Fruit fly (Drosophila melanogaster): Measurements from ENCODE around the gene CG31200.
A peak's percentile ranks its signal among the peaks of the same experiment; 100 is the strongest.

Gene CG31200

dm6 chr3R:20782655-20783105 lies 37.5 kb upstream of the CG31200 start (continued):
- TF ChIP-seq Hr39 (GFP tag; optimal IDR thresholded peaks at IDR 0.05), result no peak
- TF ChIP-seq CG6276 (GFP tag; optimal IDR thresholded peaks at IDR 0.05), result no peak
- TF ChIP-seq acj6 (GFP tag; optimal IDR thresholded peaks at IDR 0.05), result no peak
- no peak for TF ChIP-seq CG10669 (GFP tag; optimal IDR thresholded peaks at IDR 0.05)
- no peak for TF ChIP-seq Smox (GFP tag; optimal IDR thresholded peaks at IDR 0.05)
- no peak for TF ChIP-seq CG31627 (GFP tag; optimal IDR thresholded peaks at IDR 0.05)
- no peak for TF ChIP-seq CG11762 (GFP tag; optimal IDR thresholded peaks at IDR 0.05; ENCODE audit: insufficient read depth)
- TF ChIP-seq Eip75B (GFP tag; optimal IDR thresholded peaks at IDR 0.05), result peak; percentile 37
- peak; percentile 44 for TF ChIP-seq Eip78C (GFP tag)
- TF ChIP-seq Sox15 (GFP tag; optimal IDR thresholded peaks at IDR 0.05), result no peak
- peak; percentile 86 for TF ChIP-seq svp (GFP tag)
- TF ChIP-seq OdsH (GFP tag; optimal IDR thresholded peaks at IDR 0.05), result no peak
- TF ChIP-seq fd85E (GFP tag; optimal IDR thresholded peaks at IDR 0.05), result peak; percentile 93
- TF ChIP-seq Ets21C (GFP tag; optimal IDR thresholded peaks at IDR 0.05), result no peak

dm6 chr3R:20782104-20782654 lies 37.0 kb upstream of the CG31200 start:
- TF ChIP-seq Hr38 (GFP tag; optimal IDR thresholded peaks at IDR 0.05) (no peak), Sox15 (GFP tag; optimal IDR thresholded peaks at IDR 0.05) (peak; percentile 75), CG16779 (tag; optimal IDR thresholded peaks at IDR 0.05) (peak; percentile 76), lz (GFP tag; optimal IDR thresholded peaks at IDR 0.05) (peak; percentile 82), CG1621 (tag; optimal IDR thresholded peaks at IDR 0.05) (peak; percentile 78), CG7368 (GFP tag; optimal IDR thresholded peaks at IDR 0.05) (peak; percentile 73), CG10631 (GFP tag; optimal IDR thresholded peaks at IDR 0.05) (peak; percentile 96), dac (GFP tag; optimal IDR thresholded peaks at IDR 0.05) (peak; percentile 67), Eip78C (GFP tag) (peak; percentile 94), Smox (GFP tag; optimal IDR thresholded peaks at IDR 0.05) (peak; percentile 68), spab (GFP tag; optimal IDR thresholded peaks at IDR 0.05) (peak; percentile 91), OdsH (GFP tag; optimal IDR thresholded peaks at IDR 0.05) (peak; percentile 92), CG15336 (GFP tag; IDR thresholded peaks at IDR 0.05) (peak; percentile 81), CG11294 (GFP tag; IDR thresholded peaks at IDR 0.05) (peak; percentile 75), Lpt (GFP tag; optimal IDR thresholded peaks at IDR 0.05) (peak; percentile 84), CG32006 (GFP tag; optimal IDR thresholded peaks at IDR 0.05) (peak; percentile 94), Met (GFP tag; optimal IDR thresholded peaks at IDR 0.05) (peak; percentile 74), topi (GFP tag; optimal IDR thresholded peaks at IDR 0.05) (peak; percentile 75), svp (GFP tag) (peak; percentile 70), Eip93F (GFP tag; optimal IDR thresholded peaks at IDR 0.05) (peak; percentile 19), CG6792 (GFP tag; optimal IDR thresholded peaks at IDR 0.05) (peak; percentile 86), CG34406 (GFP tag; optimal IDR thresholded peaks at IDR 0.05) (peak; percentile 87), CG8632 (GFP tag; optimal IDR thresholded peaks at IDR 0.05) (peak; percentile 90), CG6808 (GFP tag; optimal IDR thresholded peaks at IDR 0.05) (peak; percentile 88), ss (GFP tag; optimal IDR thresholded peaks at IDR 0.05) (peak; percentile 85 to 87), CG31627 (GFP tag; optimal IDR thresholded peaks at IDR 0.05) (peak; percentile 78), Sox102F (GFP tag; optimal IDR thresholded peaks at IDR 0.05) (peak; percentile 64), CG6854 (GFP tag; optimal IDR thresholded peaks at IDR 0.05) (peak; percentile 29), achi (GFP tag; optimal IDR thresholded peaks at IDR 0.05) (peak; percentile 91), fd59A (GFP tag; optimal IDR thresholded peaks at IDR 0.05) (peak; percentile 74), fd85E (GFP tag; optimal IDR thresholded peaks at IDR 0.05) (no peak), CG11902 (GFP tag; optimal IDR thresholded peaks at IDR 0.05) (peak; percentile 70), CG9139 (GFP tag; optimal IDR thresholded peaks at IDR 0.05) (peak; percentile 79), CG3919 (GFP tag; optimal IDR thresholded peaks at IDR 0.05) (peak; percentile 88), CG10669 (GFP tag; optimal IDR thresholded peaks at IDR 0.05) (peak; percentile 91), Blimp-1 (GFP tag; optimal IDR thresholded peaks at IDR 0.05) (peak; percentile 76), Ets96B (tag; optimal IDR thresholded peaks at IDR 0.05) (peak; percentile 94), Sox14 (GFP tag; optimal IDR thresholded peaks at IDR 0.05) (peak; percentile 78), CG6163 (GFP tag; IDR thresholded peaks at IDR 0.05) (peak; percentile 88), salr (GFP tag; optimal IDR thresholded peaks at IDR 0.05) (peak; percentile 81 to 92), net (GFP tag; optimal IDR thresholded peaks at IDR 0.05) (peak; percentile 83), CG11762 (GFP tag; optimal IDR thresholded peaks at IDR 0.05; ENCODE audit: insufficient read depth) (peak; percentile 79), Hr39 (GFP tag; optimal IDR thresholded peaks at IDR 0.05) (peak; percentile 77), Hr4 (GFP tag; optimal IDR thresholded peaks at IDR 0.05) (peak; percentile 80)

Measured in whole organism, prepupa.